Fruit fly (Drosophila melanogaster): ENCODE measurements around the gene CG13305.
A peak's percentile ranks its signal among the peaks of the same experiment; 100 is the strongest.

Gene CG13305

dm6 chr3L:8628964-8629363 is 17.7 kb downstream of the CG13305 start (continued):
- no peak for TF ChIP-seq CG4820 (GFP tag; optimal IDR thresholded peaks at IDR 0.05)
- no peak for TF ChIP-seq aop (GFP tag; IDR thresholded peaks at IDR 0.05)
- TF ChIP-seq CG15696 (tag; optimal IDR thresholded peaks at IDR 0.05), result peak; percentile 61
- TF ChIP-seq Fer2 (tag; optimal IDR thresholded peaks at IDR 0.05), result peak; percentile 42
- TF ChIP-seq CG3838 (GFP tag; optimal IDR thresholded peaks at IDR 0.05), result no peak
- peak; percentile 7 for TF ChIP-seq run (tag; optimal IDR thresholded peaks at IDR 0.05)
- no peak for TF ChIP-seq CG12299 (tag; optimal IDR thresholded peaks at IDR 0.05)
- no peak for TF ChIP-seq disco-r (GFP tag; optimal IDR thresholded peaks at IDR 0.05)
- peak; percentile 80 for TF ChIP-seq gem (tag; optimal IDR thresholded peaks at IDR 0.05)
- peak; percentile 77 for TF ChIP-seq CG13424 (tag; optimal IDR thresholded peaks at IDR 0.05)
- TF ChIP-seq CG7357 (GFP tag; IDR thresholded peaks at IDR 0.05), result peak; percentile 59
- TF ChIP-seq seq (GFP tag; IDR thresholded peaks at IDR 0.05), result 0 out of 2 replicates have a peak, but pooled peaks have one; percentile 27
- no peak for TF ChIP-seq B-H2 (GFP tag; optimal IDR thresholded peaks at IDR 0.05)
- TF ChIP-seq CG15479 (GFP tag; optimal IDR thresholded peaks at IDR 0.05), result no peak
- no peak for TF ChIP-seq cato (GFP tag; optimal IDR thresholded peaks at IDR 0.05; ENCODE audit: borderline replicate concordance)
- TF ChIP-seq CG8359 (GFP tag; optimal IDR thresholded peaks at IDR 0.05; ENCODE audit: borderline replicate concordance), result peak; percentile 11
- no peak for TF ChIP-seq CG12769 (tag; optimal IDR thresholded peaks at IDR 0.05)
- peak; percentile 13 for TF ChIP-seq tio (GFP tag; optimal IDR thresholded peaks at IDR 0.05)
- no peak for TF ChIP-seq CG10321 (GFP tag; IDR thresholded peaks at IDR 0.05)
- no peak for TF ChIP-seq Dfd (GFP tag; optimal IDR thresholded peaks at IDR 0.05)
- TF ChIP-seq Asciz (GFP tag; optimal IDR thresholded peaks at IDR 0.05), result peak; percentile 49
- TF ChIP-seq eyg (GFP tag; optimal IDR thresholded peaks at IDR 0.05), result no peak
- no peak for TF ChIP-seq CG30020 (tag; optimal IDR thresholded peaks at IDR 0.05)
- TF ChIP-seq bcd (GFP tag; optimal IDR thresholded peaks at IDR 0.05), result peak; percentile 64
- no peak for TF ChIP-seq CHES-1-like (GFP tag; optimal IDR thresholded peaks at IDR 0.05)
- TF ChIP-seq CG4328 (GFP tag; optimal IDR thresholded peaks at IDR 0.05), result peak; percentile 59
- TF ChIP-seq nmo (GFP tag; optimal IDR thresholded peaks at IDR 0.05), result peak; percentile 91
- no peak for TF ChIP-seq nau (GFP tag; optimal IDR thresholded peaks at IDR 0.05)
- peak; percentile 63 for TF ChIP-seq Med (GFP tag)
- TF ChIP-seq vfl (GFP tag; optimal IDR thresholded peaks at IDR 0.05), result no peak
- TF ChIP-seq TFAM (GFP tag; optimal IDR thresholded peaks at IDR 0.05), result no peak
- TF ChIP-seq CG17612 (GFP tag; IDR thresholded peaks at IDR 0.05), result 0 out of 2 replicates have a peak, but pooled peaks have one; percentile 29
- TF ChIP-seq CG5245 (GFP tag; optimal IDR thresholded peaks at IDR 0.05), result no peak
- no peak for TF ChIP-seq Mad (GFP tag; optimal IDR thresholded peaks at IDR 0.05)
- no peak for TF ChIP-seq sqz (GFP tag; optimal IDR thresholded peaks at IDR 0.05)
- peak; percentile 50; the same call in 1 of the 2 replicates for TF ChIP-seq CG4404 (GFP tag; IDR thresholded peaks at IDR 0.05)
- TF ChIP-seq Bteb2 (GFP tag; optimal IDR thresholded peaks at IDR 0.05), result no peak
- no peak for TF ChIP-seq chif (GFP tag; optimal IDR thresholded peaks at IDR 0.05)
- 0 out of 3 replicates have a peak, but pooled peaks have one; percentile 40 for TF ChIP-seq Dbx (GFP tag; IDR thresholded peaks at IDR 0.05)
- no peak for TF ChIP-seq odd (GFP tag; optimal IDR thresholded peaks at IDR 0.05)
- TF ChIP-seq ATbp (GFP tag; optimal IDR thresholded peaks at IDR 0.05), result peak; percentile 32
- TF ChIP-seq CG15269 (tag; optimal IDR thresholded peaks at IDR 0.05), result peak; percentile 74
- TF ChIP-seq Ets65A (GFP tag), result no peak
- TF ChIP-seq slou (GFP tag; optimal IDR thresholded peaks at IDR 0.05), result peak; percentile 21
- peak; percentile 1 for TF ChIP-seq D19B (GFP tag; optimal IDR thresholded peaks at IDR 0.05)
- TF ChIP-seq Sry-β (GFP tag; optimal IDR thresholded peaks at IDR 0.05), result no peak
- TF ChIP-seq Neu2 (GFP tag; optimal IDR thresholded peaks at IDR 0.05; ENCODE audit: borderline replicate concordance), result no peak
- TF ChIP-seq CG12942 (GFP tag; optimal IDR thresholded peaks at IDR 0.05), result no peak
- peak; percentile 65 for TF ChIP-seq Aef1 (GFP tag; IDR thresholded peaks at IDR 0.05)
- no peak for TF ChIP-seq corto (GFP tag; optimal IDR thresholded peaks at IDR 0.05)
- no peak for TF ChIP-seq NC2β (GFP tag; optimal IDR thresholded peaks at IDR 0.05)
